Worm (Caenorhabditis elegans) whole organism, midembryonic: ENCODE measurements around the gene fib-1.

Source experiments
- T22C8.4 ChIP-seq: fragments of 200-800 bp; sonication (Bioruptor generic); IDR thresholded peaks from 2 replicates; pipeline ENCODE4 v1.3.6; 2022; ENCODE audit warnings: missing genetic modification characterization, missing compliant biosample characterization
- cog-1 ChIP-seq: sonication (generic microtip); optimal IDR thresholded peaks from 2 replicates; lab custom pipeline; 2016; ENCODE audit warnings: missing genetic modification characterization, missing compliant biosample characterization
- flt-1 ChIP-seq: fragments of 200-800 bp; sonication (Bioruptor generic); IDR thresholded peaks from 2 replicates; pipeline ENCODE4 v1.3.6; 2022; ENCODE audit warnings: missing genetic modification characterization, missing compliant biosample characterization
- klf-2 ChIP-seq: fragments of 200-800 bp; sonication (Bioruptor generic); conservative IDR thresholded peaks from 2 replicates; pipeline ENCODE4 v1.3.6; 2022; ENCODE audit warnings: missing genetic modification reagents, missing genetic modification characterization, missing compliant biosample characterization
- med-1 ChIP-seq: sonication (generic microtip); optimal IDR thresholded peaks from 2 replicates; lab custom pipeline; 2017; ENCODE audit warnings: missing genetic modification characterization, mild to moderate bottlenecking, missing compliant biosample characterization, antibody characterized with exemption, missing genetic modification reagents; ENCODE audit not compliant: insufficient read depth
- ref-1 ChIP-seq: fragments of 200-800 bp; sonication (Bioruptor generic); conservative IDR thresholded peaks from 2 replicates; pipeline ENCODE4 v1.3.6; 2022; ENCODE audit warnings: missing genetic modification reagents, missing genetic modification characterization, missing compliant biosample characterization
- tab-1 ChIP-seq: fragments of 200-800 bp; sonication (Bioruptor generic); IDR thresholded peaks from 2 replicates; pipeline ENCODE4 v1.3.6; 2022; ENCODE audit warnings: missing genetic modification characterization, missing compliant biosample characterization
- ztf-23 ChIP-seq: fragments of 200-800 bp; sonication (Bioruptor generic); IDR thresholded peaks from 2 replicates; pipeline ENCODE4 v1.3.6; 2022; ENCODE audit warnings: missing genetic modification reagents, missing genetic modification characterization, missing compliant biosample characterization
- ztf-29 ChIP-seq: fragments of 200-800 bp; sonication (Bioruptor generic); IDR thresholded peaks from 2 replicates; pipeline ENCODE4 v1.3.6; 2022; ENCODE audit warnings: missing genetic modification reagents, missing genetic modification characterization, missing compliant biosample characterization

fib-1 gene

DNA sequence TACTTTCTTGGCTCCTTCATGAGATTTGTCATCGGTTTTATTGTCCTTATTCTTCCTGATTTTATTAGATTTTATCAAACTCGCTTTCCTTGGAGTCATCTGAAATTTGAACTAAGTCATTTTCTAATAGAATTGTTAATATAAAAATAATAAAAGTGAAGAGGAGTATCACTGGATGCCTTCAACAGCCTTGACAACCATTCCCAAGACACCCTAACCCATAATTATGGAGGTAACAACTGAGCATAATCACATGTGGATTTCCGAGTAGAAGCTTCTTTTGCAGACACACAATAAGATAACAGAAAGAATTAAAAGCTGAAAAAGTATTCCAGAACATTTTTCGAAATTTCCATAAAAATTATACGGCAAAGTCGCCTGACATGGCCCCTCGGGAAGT is 46.3 kb downstream of the fib-1 start, which contains the start of gene F02D8.9:
F02D8.9 (minus strand) TSS at position 101 of the 400 bp plus-strand sequence.
- TF ChIP-seq T22C8.4 (no peak), med-1 (GFP tag; lab: Kevin White, UChicago) (no peak), klf-2 (GFP tag; lab: Robert Waterston, UW) (no peak), cog-1 (tag; lab: Kevin White, UChicago) (no peak), tab-1 (GFP tag; lab: Robert Waterston, UW) (no peak), flt-1 (GFP tag; lab: Robert Waterston, UW) (no peak), ztf-29 (GFP tag; lab: Robert Waterston, UW) (no peak), ztf-23 (GFP tag; lab: Robert Waterston, UW) (no peak), ref-1 (GFP tag; lab: Robert Waterston, UW) (no peak)

DNA sequence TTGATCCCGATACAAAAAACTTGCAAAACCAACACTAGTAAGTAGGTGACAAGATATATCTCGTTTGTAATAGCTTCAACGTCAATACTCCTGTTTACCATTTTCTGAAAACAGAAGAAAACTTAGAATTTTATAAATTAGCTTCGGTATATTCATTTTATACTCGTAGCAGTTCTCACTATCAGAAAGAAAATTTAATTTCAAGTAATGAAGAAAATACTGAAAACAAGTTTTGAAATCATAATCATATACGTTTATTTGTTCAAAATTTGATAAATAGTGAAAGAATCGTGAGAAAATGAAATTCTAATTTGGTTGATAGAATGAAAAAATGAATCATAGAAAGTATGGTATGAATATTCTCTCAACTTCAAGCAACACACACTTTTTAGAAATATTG is 47.4 kb downstream of the fib-1 start, which contains the start of gene C30G7.5:
C30G7.5 (minus strand) TSS at position 101 of the 400 bp plus-strand sequence.
- TF ChIP-seq cog-1 (tag; lab: Kevin White, UChicago) (no peak), med-1 (GFP tag; lab: Kevin White, UChicago) (no peak), T22C8.4 (no peak), ztf-23 (GFP tag; lab: Robert Waterston, UW) (no peak), flt-1 (GFP tag; lab: Robert Waterston, UW) (no peak), ztf-29 (GFP tag; lab: Robert Waterston, UW) (no peak), ref-1 (GFP tag; lab: Robert Waterston, UW) (no peak), tab-1 (GFP tag; lab: Robert Waterston, UW) (no peak), klf-2 (GFP tag; lab: Robert Waterston, UW) (no peak)
